Worm (Caenorhabditis elegans) whole organism, midembryonic: ENCODE measurements around the gene ZK154.5.

Experiments used
- T22C8.4 ChIP-seq: fragments of 200-800 bp; sonication (Bioruptor generic); IDR thresholded peaks from 2 replicates; pipeline ENCODE4 v1.3.6; 2022; ENCODE audit warnings: missing genetic modification characterization, missing compliant biosample characterization
- cog-1 ChIP-seq: sonication (generic microtip); optimal IDR thresholded peaks from 2 replicates; lab custom pipeline; 2016; ENCODE audit warnings: missing genetic modification characterization, missing compliant biosample characterization
- flt-1 ChIP-seq: fragments of 200-800 bp; sonication (Bioruptor generic); IDR thresholded peaks from 2 replicates; pipeline ENCODE4 v1.3.6; 2022; ENCODE audit warnings: missing genetic modification characterization, missing compliant biosample characterization
- ztf-23 ChIP-seq: fragments of 200-800 bp; sonication (Bioruptor generic); IDR thresholded peaks from 2 replicates; pipeline ENCODE4 v1.3.6; 2022; ENCODE audit warnings: missing genetic modification reagents, missing genetic modification characterization, missing compliant biosample characterization

ce11 chrX:7823108-7823704 is 35.5 kb upstream of the ZK154.5 start, which contains the start of gene eef-1A.2:
- TF ChIP-seq ztf-23 (peak; percentile 100), cog-1 (tag; lab: Kevin White, UChicago) (peak; percentile 92), T22C8.4 (GFP tag; lab: Robert Waterston, UW) (no peak), flt-1 (GFP tag; lab: Robert Waterston, UW) (peak; percentile 38; the same call in 1 of the 2 replicates)
